Worm (Caenorhabditis elegans) whole organism, early embryonic: ENCODE data around the gene bra-2.

ENCODE experiments used
- B0310.2 ChIP-seq: sonication (generic microtip); optimal IDR thresholded peaks from 2 replicates; lab custom pipeline; 2016; ENCODE audit warnings: mild to moderate bottlenecking, missing genetic modification characterization, missing compliant biosample characterization
- F13C5.2 ChIP-seq: sonication (generic microtip); optimal IDR thresholded peaks from 2 replicates; lab custom pipeline; 2017; ENCODE audit warnings: mild to moderate bottlenecking, missing genetic modification characterization, inconsistent platforms, missing compliant biosample characterization
- aly-1 ChIP-seq: sonication (generic microtip); optimal IDR thresholded peaks from 2 replicates; lab custom pipeline; 2016; ENCODE audit warnings: missing genetic modification characterization, missing compliant biosample characterization
- ama-1 ChIP-seq: fragments of 150-350 bp; optimal IDR thresholded peaks from 2 replicates; lab custom pipeline; 2014
- ceh-13 ChIP-seq: fragments of 200-800 bp; sonication (Bioruptor generic); optimal IDR thresholded peaks from 2 replicates; lab custom pipeline; 2018; ENCODE audit warnings: mild to moderate bottlenecking, missing genetic modification characterization, missing compliant biosample characterization
- ceh-36 ChIP-seq: sonication (generic microtip); optimal IDR thresholded peaks from 2 replicates; lab custom pipeline; 2016; ENCODE audit warnings: missing genetic modification characterization, inconsistent platforms, missing compliant biosample characterization
- ets-7 ChIP-seq: sonication (generic microtip); optimal IDR thresholded peaks from 2 replicates; lab custom pipeline; 2016; ENCODE audit warnings: missing genotype, missing genetic modification characterization, missing compliant biosample characterization
- flt-1 ChIP-seq: fragments of 200-800 bp; sonication (Bioruptor generic); IDR thresholded peaks from 2 replicates; pipeline ENCODE4 v1.3.6; 2022; ENCODE audit warnings: missing genetic modification characterization, missing compliant biosample characterization
- hmbx-1 ChIP-seq: sonication (generic microtip); optimal IDR thresholded peaks from 2 replicates; lab custom pipeline; 2016; ENCODE audit warnings: mild to moderate bottlenecking, missing genetic modification characterization, missing compliant biosample characterization
- hmg-4 ChIP-seq: fragments of 200-800 bp; sonication (Bioruptor generic); optimal IDR thresholded peaks from 2 replicates; lab custom pipeline; 2018; ENCODE audit warnings: mild to moderate bottlenecking, missing genetic modification characterization, missing compliant biosample characterization
- hnd-1 ChIP-seq: sonication (generic microtip); optimal IDR thresholded peaks from 2 replicates; lab custom pipeline; 2016; ENCODE audit warnings: missing genetic modification characterization, missing compliant biosample characterization
- pes-1 ChIP-seq: fragments of 200-800 bp; sonication (Bioruptor generic); IDR thresholded peaks from 2 replicates; pipeline ENCODE4 v1.3.6; 2022; ENCODE audit warnings: missing genetic modification reagents, missing genetic modification characterization, missing compliant biosample characterization
- scrt-1 ChIP-seq: fragments of 200-800 bp; sonication (Bioruptor generic); IDR thresholded peaks from 2 replicates; pipeline ENCODE4 v1.3.6; 2022; ENCODE audit warnings: missing genetic modification characterization, missing compliant biosample characterization
- sea-1 ChIP-seq: fragments of 200-800 bp; sonication (Bioruptor generic); conservative IDR thresholded peaks from 2 replicates; pipeline ENCODE4 v1.3.6; 2022; ENCODE audit warnings: missing genetic modification characterization, missing compliant biosample characterization
- tbx-11 ChIP-seq: fragments of 200-800 bp; sonication (Bioruptor generic); IDR thresholded peaks from 2 replicates; pipeline ENCODE4 v1.3.6; 2022; ENCODE audit warnings: missing genetic modification characterization, missing compliant biosample characterization
- tbx-37 ChIP-seq: fragments of 200-800 bp; sonication (Bioruptor generic); conservative IDR thresholded peaks from 2 replicates; pipeline ENCODE4 v1.3.6; 2022; ENCODE audit warnings: missing genetic modification reagents, missing genetic modification characterization, missing compliant biosample characterization
- tra-4 ChIP-seq: sonication (generic microtip); optimal IDR thresholded peaks from 2 replicates; lab custom pipeline; 2017; ENCODE audit warnings: missing genetic modification characterization, missing compliant biosample characterization

bra-2 gene

ce11 chrIII:895525-895924 is 15.5 kb upstream of the bra-2 start, which contains the start of the genes ztf-18 and F23H11.2:
Gene ztf-18, minus strand, starts transcription at chrIII:895712.
Gene F23H11.2, plus strand, starts transcription at chrIII:895747.
- TF ChIP-seq ama-1 (lab: Kevin White, UChicago) = no peak
- no peak for TF ChIP-seq scrt-1 (GFP tag; lab: Robert Waterston, UW)
- TF ChIP-seq F13C5.2 (tag; lab: Kevin White, UChicago) = no peak
- no peak for TF ChIP-seq sea-1 (GFP tag; lab: Robert Waterston, UW)
- no peak for TF ChIP-seq ets-7 (tag; lab: Kevin White, UChicago)
- TF ChIP-seq hnd-1 (tag; lab: Kevin White, UChicago) = no peak
- TF ChIP-seq ceh-36 (tag; lab: Kevin White, UChicago) = no peak
- no peak for TF ChIP-seq tbx-37 (GFP tag; lab: Robert Waterston, UW)
- no peak for TF ChIP-seq hmg-4 (GFP tag; lab: Kevin White, UChicago)
- no peak for TF ChIP-seq aly-1
- no peak for TF ChIP-seq tbx-11 (GFP tag; lab: Robert Waterston, UW)
- TF ChIP-seq hmbx-1 (tag; lab: Kevin White, UChicago) = no peak
- no peak for TF ChIP-seq ceh-13 (GFP tag; lab: Kevin White, UChicago)
- TF ChIP-seq pes-1 (GFP tag; lab: Robert Waterston, UW) = no peak
- TF ChIP-seq B0310.2 = no peak
- no peak for TF ChIP-seq tra-4 (tag; lab: Kevin White, UChicago)
- no peak for TF ChIP-seq flt-1 (GFP tag; lab: Robert Waterston, UW)

ce11 chrIII:896904-897303 is 14.2 kb upstream of the bra-2 start:
- TF ChIP-seq aly-1 = no peak

- TF ChIP-seq hmg-4 (GFP tag; lab: Kevin White, UChicago) (no peak), ceh-36 (tag; lab: Kevin White, UChicago) (no peak), flt-1 (GFP tag; lab: Robert Waterston, UW) (no peak), scrt-1 (GFP tag; lab: Robert Waterston, UW) (no peak), sea-1 (GFP tag; lab: Robert Waterston, UW) (no peak), pes-1 (GFP tag; lab: Robert Waterston, UW) (no peak), B0310.2 (no peak), hmbx-1 (tag; lab: Kevin White, UChicago) (no peak), hnd-1 (tag; lab: Kevin White, UChicago) (no peak), tbx-11 (GFP tag; lab: Robert Waterston, UW) (no peak), F13C5.2 (tag; lab: Kevin White, UChicago) (no peak), tbx-37 (GFP tag; lab: Robert Waterston, UW) (no peak), ceh-13 (GFP tag; lab: Kevin White, UChicago) (no peak), ama-1 (lab: Kevin White, UChicago) (no peak), ets-7 (tag; lab: Kevin White, UChicago) (no peak), aly-1 (no peak), tra-4 (tag; lab: Kevin White, UChicago) (no peak)
These were observed 10.9 kb upstream of the bra-2 start for ce11 chrIII:900134-900533.

ce11 chrIII:901148-901547 is 9.9 kb upstream of the bra-2 start, which contains the start of gene sucl-2:
Gene sucl-2, minus strand, starts transcription at chrIII:901412.
- TF ChIP-seq ama-1 (lab: Kevin White, UChicago) = no peak
- no peak for TF ChIP-seq tbx-37 (GFP tag; lab: Robert Waterston, UW)
- no peak for TF ChIP-seq pes-1 (GFP tag; lab: Robert Waterston, UW)
- TF ChIP-seq flt-1 (GFP tag; lab: Robert Waterston, UW) = no peak
- TF ChIP-seq B0310.2 = no peak
- no peak for TF ChIP-seq aly-1
- TF ChIP-seq scrt-1 (GFP tag; lab: Robert Waterston, UW) = no peak
- TF ChIP-seq tbx-11 (GFP tag; lab: Robert Waterston, UW) = no peak
- no peak for TF ChIP-seq hmg-4 (GFP tag; lab: Kevin White, UChicago)
- no peak for TF ChIP-seq hnd-1 (tag; lab: Kevin White, UChicago)
- no peak for TF ChIP-seq ceh-13 (GFP tag; lab: Kevin White, UChicago)
- no peak for TF ChIP-seq sea-1 (GFP tag; lab: Robert Waterston, UW)
- TF ChIP-seq ceh-36 (tag; lab: Kevin White, UChicago) = no peak
- no peak for TF ChIP-seq ets-7 (tag; lab: Kevin White, UChicago)
- TF ChIP-seq F13C5.2 (tag; lab: Kevin White, UChicago) = no peak

- no peak for TF ChIP-seq ceh-13 (GFP tag; lab: Kevin White, UChicago)
- TF ChIP-seq aly-1 = no peak
- TF ChIP-seq ama-1 (lab: Kevin White, UChicago) = no peak
- TF ChIP-seq hnd-1 (tag; lab: Kevin White, UChicago) = no peak
- no peak for TF ChIP-seq pes-1 (GFP tag; lab: Robert Waterston, UW)
- TF ChIP-seq F13C5.2 (tag; lab: Kevin White, UChicago) = no peak
- TF ChIP-seq tbx-11 (GFP tag; lab: Robert Waterston, UW) = no peak
These were observed 9.3 kb upstream of the bra-2 start for ce11 chrIII:901600-902250.

- TF ChIP-seq B0310.2 (no peak), F13C5.2 (tag; lab: Kevin White, UChicago) (no peak), ceh-13 (GFP tag; lab: Kevin White, UChicago) (no peak), aly-1 (no peak), ama-1 (lab: Kevin White, UChicago) (no peak), hmbx-1 (tag; lab: Kevin White, UChicago) (no peak), ceh-36 (tag; lab: Kevin White, UChicago) (no peak)
These were observed 3.8 kb upstream of the bra-2 start, which contains the start of gene F23H11.4 for ce11 chrIII:907311-907710. Gene F23H11.4, minus strand, starts transcription at chrIII:907539.

ce11 chrIII:907990-908389 is 3.1 kb upstream of the bra-2 start:
- TF ChIP-seq hnd-1 (tag; lab: Kevin White, UChicago) = no peak
- no peak for TF ChIP-seq flt-1 (GFP tag; lab: Robert Waterston, UW)
- no peak for TF ChIP-seq ama-1 (lab: Kevin White, UChicago)
- TF ChIP-seq sea-1 (GFP tag; lab: Robert Waterston, UW) = no peak
- TF ChIP-seq ets-7 (tag; lab: Kevin White, UChicago) = no peak
- TF ChIP-seq tbx-11 (GFP tag; lab: Robert Waterston, UW) = no peak
- no peak for TF ChIP-seq B0310.2
- no peak for TF ChIP-seq ceh-36 (tag; lab: Kevin White, UChicago)
- TF ChIP-seq tra-4 (tag; lab: Kevin White, UChicago) = no peak
- TF ChIP-seq pes-1 (GFP tag; lab: Robert Waterston, UW) = no peak
- no peak for TF ChIP-seq F13C5.2 (tag; lab: Kevin White, UChicago)
- TF ChIP-seq hmbx-1 (tag; lab: Kevin White, UChicago) = no peak
- TF ChIP-seq tbx-37 (GFP tag; lab: Robert Waterston, UW) = no peak
